Worm (Caenorhabditis elegans): Measurements from ENCODE around the gene C16C8.26.

DNA sequence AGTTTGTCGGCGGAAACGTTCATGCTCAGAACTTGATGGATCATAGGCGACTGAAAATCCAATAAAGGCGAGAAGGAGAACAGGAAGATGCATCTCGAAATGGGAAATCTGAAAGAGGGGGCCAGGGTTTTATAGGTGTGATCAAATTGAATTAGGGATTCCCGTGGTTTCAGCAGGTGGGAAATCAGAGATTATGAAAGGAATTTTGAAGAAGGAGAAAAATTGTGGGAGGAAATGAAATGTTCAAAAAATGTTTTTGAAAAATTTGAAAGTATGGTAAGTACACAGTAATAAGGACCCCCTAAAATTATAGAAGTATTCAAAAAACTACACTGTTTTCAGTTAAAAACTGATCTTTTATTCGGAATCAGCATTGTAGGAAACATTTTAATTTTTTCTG, 12.4 kb upstream of the C16C8.26 start, which contains the start of gene Y49F6B.20:
- no peak for TF ChIP-seq nhr-28 (tag; optimal IDR thresholded peaks at IDR 0.05)
- TF ChIP-seq ceh-82 (tag; optimal IDR thresholded peaks at IDR 0.05): no peak
- no peak for TF ChIP-seq rnt-1 (tag; optimal IDR thresholded peaks at IDR 0.05)
- no peak for TF ChIP-seq vab-15 (tag; optimal IDR thresholded peaks at IDR 0.05)
- TF ChIP-seq lin-35 (GFP tag; optimal IDR thresholded peaks at IDR 0.05): no peak
- no peak for TF ChIP-seq fos-1 (tag; optimal IDR thresholded peaks at IDR 0.05)
- TF ChIP-seq ama-1 (optimal IDR thresholded peaks at IDR 0.05): no peak
- no peak for TF ChIP-seq egl-13 (tag; optimal IDR thresholded peaks at IDR 0.05)
- TF ChIP-seq mep-1 (tag; optimal IDR thresholded peaks at IDR 0.05): no peak
- no peak for TF ChIP-seq zag-1 (tag; optimal IDR thresholded peaks at IDR 0.05)
- TF ChIP-seq aly-2 (tag; optimal IDR thresholded peaks at IDR 0.05): no peak
- TF ChIP-seq snu-23 (GFP tag; optimal IDR thresholded peaks at IDR 0.05): no peak
- TF ChIP-seq nhr-84 (tag; optimal IDR thresholded peaks at IDR 0.05): no peak

All from whole organism, L1 larva.